Fruit fly (Drosophila melanogaster) S2 (cell line): Measurements from ENCODE around the gene Cyp9f3.

Source experiments
- CG8478 ChIP-seq: fragments of >200 bp; optimal IDR thresholded peaks from 2 replicates; lab custom pipeline; 2018
- CTCF ChIP-seq, 2 experiments: fragments of >200 bp; optimal IDR thresholded peaks; 2 replicates each; lab custom pipeline; 2018

DNA sequence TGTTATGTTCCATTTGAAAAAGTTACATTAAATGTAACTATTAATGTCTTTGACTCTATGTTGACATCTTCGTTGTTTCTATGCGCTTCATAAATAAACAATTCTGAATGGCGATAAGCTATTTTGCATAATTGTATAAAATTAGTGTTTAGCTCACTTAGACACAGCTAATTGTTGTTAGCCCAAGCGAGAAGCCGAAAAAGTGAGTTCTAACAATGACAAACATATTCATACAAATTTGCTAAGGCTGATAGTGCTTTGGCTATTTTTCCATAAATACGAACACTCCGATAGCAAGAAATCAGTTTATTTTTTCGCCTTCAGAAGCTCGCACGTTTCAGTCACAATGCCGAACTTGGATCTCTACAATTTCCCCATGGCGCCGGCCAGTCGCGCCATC, 20.5 kb downstream of the Cyp9f3 start, which contains the start of gene GstD7:
- TF ChIP-seq CG8478 (lab: Kevin White, UChicago): no peak
- TF ChIP-seq CTCF (optimal IDR thresholded peaks at IDR 0.05; lab: Kevin White, UChicago): no peak
